Fruit fly (Drosophila melanogaster) whole organism, wandering third instar larva: ENCODE data around the gene DhpD.

Source experiments
- Abd-B ChIP-seq: fragments of >200 bp; optimal IDR thresholded peaks from 2 replicates; lab custom pipeline; 2017; ENCODE audit warnings: missing biosample characterization, missing genetic modification characterization
- CG32264 ChIP-seq: fragments of 200-800 bp; sonication (Bioruptor generic); optimal IDR thresholded peaks from 2 replicates; lab custom pipeline; 2016; ENCODE audit warnings: missing biosample characterization, missing genetic modification characterization
- CG9705 ChIP-seq: fragments of 200-800 bp; sonication (Bioruptor generic); optimal IDR thresholded peaks from 2 replicates; lab custom pipeline; 2018; ENCODE audit warnings: missing biosample characterization, mild to moderate bottlenecking, missing genetic modification characterization
- CrebA ChIP-seq: fragments of 200-800 bp; sonication (Bioruptor generic); optimal IDR thresholded peaks from 2 replicates; lab custom pipeline; 2016; ENCODE audit warnings: missing biosample characterization, mild to moderate bottlenecking, missing genetic modification characterization, borderline replicate concordance
- Dfd ChIP-seq: fragments of >200 bp; optimal IDR thresholded peaks from 2 replicates; lab custom pipeline; 2017; ENCODE audit warnings: missing biosample characterization, missing genetic modification characterization
- Dif ChIP-seq: fragments of 200-275, 200-300 bp; sonication (Bioruptor generic); optimal IDR thresholded peaks from 2 replicates; lab custom pipeline; 2018; ENCODE audit warnings: missing biosample characterization, missing genetic modification characterization; ENCODE audit not compliant: partially characterized antibody
- GATAd ChIP-seq: sonication (Bioruptor generic); optimal IDR thresholded peaks from 2 replicates; lab custom pipeline; 2016; ENCODE audit warnings: missing biosample characterization, missing genetic modification characterization
- HLH106 ChIP-seq: fragments of 200-800 bp; optimal IDR thresholded peaks from 3 replicates; lab custom pipeline; 2019; ENCODE audit warnings: missing biosample characterization, mild to moderate bottlenecking, missing genetic modification characterization, moderate library complexity
- Hnf4 ChIP-seq: fragments of 200-800 bp; sonication (Bioruptor generic); optimal IDR thresholded peaks from 2 replicates; lab custom pipeline; 2016; ENCODE audit warnings: missing biosample characterization, mild to moderate bottlenecking, missing genetic modification characterization
- Hr78 ChIP-seq: fragments of >200 bp; optimal IDR thresholded peaks from 2 replicates; lab custom pipeline; 2017; ENCODE audit warnings: missing biosample characterization, missing genetic modification characterization
- Hr83 ChIP-seq: fragments of 200-300 bp; sonication (Bioruptor generic); optimal IDR thresholded peaks from 2 replicates; lab custom pipeline; 2016; ENCODE audit warnings: missing biosample characterization, mild to moderate bottlenecking, missing genetic modification characterization, moderate library complexity; ENCODE audit not compliant: poor library complexity, severe bottlenecking
- Jra ChIP-seq: sonication (Bioruptor generic); optimal IDR thresholded peaks from 2 replicates; lab custom pipeline; 2016; ENCODE audit warnings: missing biosample characterization, missing genetic modification characterization
- Mio ChIP-seq: sonication (Bioruptor generic); optimal IDR thresholded peaks from 2 replicates; lab custom pipeline; 2016; ENCODE audit warnings: missing biosample characterization, missing genetic modification characterization
- Myc ChIP-seq: fragments of >200 bp; optimal IDR thresholded peaks from 2 replicates; lab custom pipeline; 2017
- N ChIP-seq: fragments of >200 bp; optimal IDR thresholded peaks from 2 replicates; lab custom pipeline; 2018; ENCODE audit warnings: missing biosample characterization, missing external identifiers, missing genetic modification characterization
- OdsH ChIP-seq: fragments of 200-800 bp; sonication (Bioruptor generic); optimal IDR thresholded peaks from 2 replicates; lab custom pipeline; 2016; ENCODE audit warnings: missing biosample characterization, mild to moderate bottlenecking, missing genetic modification characterization
- Rel ChIP-seq, 2 experiments: fragments of 200-800 bp; sonication (Bioruptor generic) in 1 of 2; optimal IDR thresholded peaks; 2 replicates in 1 of 2; 3 replicates in 1 of 2; lab custom pipeline; 2016 to 2019; ENCODE audit warnings: mild to moderate bottlenecking in 2 of 2, missing biosample characterization in 2 of 2, missing genetic modification characterization in 2 of 2, moderate library complexity in 1 of 2
- Sp1 ChIP-seq: fragments of 200-800 bp; sonication (Bioruptor generic); optimal IDR thresholded peaks from 3 replicates; lab custom pipeline; 2019; ENCODE audit warnings: missing biosample characterization, mild to moderate bottlenecking, missing genetic modification characterization, moderate library complexity
- Vsx2 ChIP-seq: fragments of 200-300, 225-300 bp; sonication (Bioruptor generic); optimal IDR thresholded peaks from 2 replicates; lab custom pipeline; 2018; ENCODE audit warnings: missing biosample characterization, missing genetic modification characterization; ENCODE audit not compliant: partially characterized antibody
- br ChIP-seq: fragments of 200-800 bp; sonication (Bioruptor generic); optimal IDR thresholded peaks from 2 replicates; lab custom pipeline; 2016; ENCODE audit warnings: missing biosample characterization, missing genetic modification characterization
- brk ChIP-seq: fragments of 200-800 bp; sonication (Bioruptor generic); optimal IDR thresholded peaks from 2 replicates; lab custom pipeline; 2016; ENCODE audit warnings: missing biosample characterization, mild to moderate bottlenecking, missing genetic modification characterization
- dl ChIP-seq, 2 experiments: fragments of 175-275, 200-275 bp in 1 of 2; fragments of 200-275 bp in 1 of 2; sonication (Bioruptor generic); optimal IDR thresholded peaks; lab custom pipeline; 2018; ENCODE audit warnings: mild to moderate bottlenecking in 2 of 2, missing biosample characterization in 2 of 2, missing genetic modification characterization in 2 of 2, moderate library complexity in 2 of 2; ENCODE audit not compliant: partially characterized antibody in 2 of 2, insufficient read depth in 1 of 2
- dmrt93B ChIP-seq: fragments of 200-800 bp; sonication (Bioruptor generic); optimal IDR thresholded peaks from 2 replicates; lab custom pipeline; 2018; ENCODE audit warnings: missing biosample characterization, mild to moderate bottlenecking, missing genetic modification characterization
- dsf ChIP-seq: sonication (Bioruptor generic); optimal IDR thresholded peaks from 2 replicates; lab custom pipeline; 2016; ENCODE audit warnings: missing biosample characterization, missing genetic modification characterization, borderline replicate concordance
- ey ChIP-seq: fragments of 200-800 bp; sonication (Bioruptor generic); optimal IDR thresholded peaks from 2 replicates; lab custom pipeline; 2016; ENCODE audit warnings: missing biosample characterization, missing genetic modification characterization
- foxo ChIP-seq, 2 experiments: fragments of 200-800 bp; sonication (Bioruptor generic); optimal IDR thresholded peaks; 2 replicates in 1 of 2; 3 replicates in 1 of 2; lab custom pipeline; 2016 to 2017; ENCODE audit warnings: missing biosample characterization in 2 of 2, missing genetic modification characterization in 2 of 2
- fru ChIP-seq: fragments of 200-800 bp; sonication (Bioruptor generic); optimal IDR thresholded peaks from 3 replicates; lab custom pipeline; 2016; ENCODE audit warnings: missing biosample characterization, mild to moderate bottlenecking, missing genetic modification characterization
- h ChIP-seq: fragments of 200-800 bp; sonication (Bioruptor generic); optimal IDR thresholded peaks from 3 replicates; lab custom pipeline; 2016; ENCODE audit warnings: missing biosample characterization, mild to moderate bottlenecking, missing genetic modification characterization
- jim ChIP-seq: fragments of 175-275, 200-325 bp; sonication (Bioruptor generic); optimal IDR thresholded peaks from 2 replicates; lab custom pipeline; 2016; ENCODE audit warnings: missing biosample characterization, mild to moderate bottlenecking, missing genetic modification characterization
- lola ChIP-seq: fragments of >200 bp; optimal IDR thresholded peaks from 2 replicates; lab custom pipeline; 2017; ENCODE audit warnings: missing biosample characterization, missing genetic modification characterization
- pan ChIP-seq: fragments of >200 bp; optimal IDR thresholded peaks from 2 replicates; lab custom pipeline; 2017
- psq ChIP-seq: fragments of 200-800 bp; sonication (Bioruptor generic); optimal IDR thresholded peaks from 3 replicates; lab custom pipeline; 2017; ENCODE audit warnings: missing biosample characterization, mild to moderate bottlenecking, missing genetic modification characterization, moderate library complexity
- rgr ChIP-seq: fragments of 200-800 bp; sonication (Bioruptor generic); optimal IDR thresholded peaks from 3 replicates; lab custom pipeline; 2016; ENCODE audit warnings: missing biosample characterization, mild to moderate bottlenecking, missing genetic modification characterization
- sage ChIP-seq: fragments of 200-800 bp; sonication (Bioruptor generic); optimal IDR thresholded peaks from 2 replicates; lab custom pipeline; 2016; ENCODE audit warnings: missing biosample characterization, mild to moderate bottlenecking, missing genetic modification characterization
- sv ChIP-seq: fragments of 200-800 bp; sonication (Bioruptor generic); optimal IDR thresholded peaks from 3 replicates; lab custom pipeline; 2016; ENCODE audit warnings: missing biosample characterization, missing genetic modification characterization
- tai ChIP-seq: sonication (Bioruptor generic); optimal IDR thresholded peaks from 2 replicates; lab custom pipeline; 2016; ENCODE audit warnings: missing biosample characterization, missing genetic modification characterization
- usp ChIP-seq: fragments of >200 bp; optimal IDR thresholded peaks from 2 replicates; lab custom pipeline; 2017; ENCODE audit warnings: missing biosample characterization, missing genetic modification characterization
- woc ChIP-seq: sonication (Bioruptor generic); optimal IDR thresholded peaks from 2 replicates; lab custom pipeline; 2016; ENCODE audit warnings: missing biosample characterization, mild to moderate bottlenecking, missing genetic modification characterization

DhpD gene

dm6 chr3R:4215264-4215993 is 13.6 kb downstream of the DhpD start, which contains the start of gene CG14636:
Gene CG14636, minus strand, starts transcription at chr3R:4215314.
- TF ChIP-seq rgr (GFP tag; lab: Kevin White, UChicago) (peak; percentile 75), sage (GFP tag; lab: Kevin White, UChicago) (no peak), sv (peak; percentile 58), Sp1 (peak; percentile 29), psq (GFP tag; lab: Kevin White, UChicago) (peak; percentile 27), ey (GFP tag; lab: Kevin White, UChicago) (peak; percentile 68), GATAd (GFP tag; lab: Kevin White, UChicago) (no peak), Hr78 (GFP tag; lab: Kevin White, UChicago) (no peak), Dfd (peak; percentile 81), h (peak; percentile 79), lola (GFP tag; lab: Kevin White, UChicago) (no peak), Jra (GFP tag; lab: Kevin White, UChicago) (no peak), dl (GFP tag; optimal IDR thresholded peaks at IDR 0.05; lab: Kevin White, UChicago; ENCODE audit: insufficient read depth in 1 of 2, partially characterized antibody in 2 of 2) (no peak), Rel (GFP tag; optimal IDR thresholded peaks at IDR 0.05; lab: Kevin White, UChicago) (no peak), Rel (tag; optimal IDR thresholded peaks at IDR 0.05; lab: Kevin White, UChicago) (peak; percentile 16), Mio (GFP tag; lab: Kevin White, UChicago) (no peak), pan (lab: Kevin White, UChicago) (no peak), brk (no peak), Abd-B (GFP tag; lab: Kevin White, UChicago) (no peak), woc (GFP tag; lab: Kevin White, UChicago) (peak; percentile 55), CrebA (GFP tag; lab: Kevin White, UChicago) (no peak), foxo (GFP tag; optimal IDR thresholded peaks at IDR 0.05; lab: Kevin White, UChicago) (peak; percentile 21 to 60), usp (no peak), jim (no peak), CG9705 (peak; percentile 26), Vsx2 (GFP tag; lab: Kevin White, UChicago) (no peak), HLH106 (tag; lab: Kevin White, UChicago) (peak; percentile 61), fru (GFP tag; lab: Kevin White, UChicago) (peak; percentile 63), Hnf4 (peak; percentile 17), CG32264 (GFP tag; lab: Kevin White, UChicago) (peak; percentile 34), Hr83 (no peak), tai (GFP tag; lab: Kevin White, UChicago) (no peak), OdsH (GFP tag; lab: Kevin White, UChicago) (peak; percentile 48), Myc (lab: Kevin White, UChicago) (no peak), dsf (no peak), N (GFP tag; lab: Kevin White, UChicago) (no peak), br (GFP tag; lab: Kevin White, UChicago) (peak; percentile 61), dmrt93B (GFP tag; lab: Kevin White, UChicago) (peak; percentile 31), Dif (GFP tag; lab: Kevin White, UChicago) (no peak)
- TF ChIP-seq, all 38 proteins: peak for 18

DNA sequence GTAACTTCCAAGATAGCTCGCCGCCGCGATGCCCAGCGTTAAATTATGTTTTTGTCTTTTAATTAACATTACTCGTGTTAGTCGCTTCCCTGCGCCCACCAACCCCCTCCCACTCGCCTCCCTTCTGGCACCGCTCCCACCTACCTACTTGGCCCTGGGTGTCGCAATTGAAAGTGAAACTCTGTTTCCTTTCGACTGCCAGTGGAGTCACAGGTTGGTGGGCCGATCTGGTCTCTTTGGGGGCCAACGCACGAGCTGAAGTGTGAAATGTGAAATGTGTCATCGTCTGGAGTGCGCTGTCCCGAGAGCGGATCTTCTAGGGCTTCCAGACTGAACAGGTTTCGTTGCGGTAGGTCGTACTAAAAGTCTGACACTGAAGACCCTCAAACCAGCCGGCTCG is 14.4 kb downstream of the DhpD start:
- TF ChIP-seq Sp1 (no peak), tai (GFP tag; lab: Kevin White, UChicago) (no peak), CG9705 (no peak), dsf (no peak), Hr78 (GFP tag; lab: Kevin White, UChicago) (no peak), CrebA (GFP tag; lab: Kevin White, UChicago) (no peak), Dfd (no peak), dl (GFP tag; optimal IDR thresholded peaks at IDR 0.05; lab: Kevin White, UChicago; ENCODE audit: insufficient read depth in 1 of 2, partially characterized antibody in 2 of 2) (no peak), Hnf4 (no peak), psq (GFP tag; lab: Kevin White, UChicago) (no peak), dmrt93B (GFP tag; lab: Kevin White, UChicago) (no peak), HLH106 (tag; lab: Kevin White, UChicago) (no peak), Vsx2 (GFP tag; lab: Kevin White, UChicago) (no peak), ey (GFP tag; lab: Kevin White, UChicago) (no peak), Mio (GFP tag; lab: Kevin White, UChicago) (no peak), h (no peak), fru (GFP tag; lab: Kevin White, UChicago) (no peak), rgr (GFP tag; lab: Kevin White, UChicago) (no peak), Jra (GFP tag; lab: Kevin White, UChicago) (no peak), Rel (GFP tag; optimal IDR thresholded peaks at IDR 0.05; lab: Kevin White, UChicago) (no peak), Rel (tag; optimal IDR thresholded peaks at IDR 0.05; lab: Kevin White, UChicago) (no peak)
